Worm (Caenorhabditis elegans) whole organism, mixed stage, embryonic: Measurements from ENCODE around the gene F07G11.3.

Experiments
- blmp-1 ChIP-seq: fragments of 150-350 bp; optimal IDR thresholded peaks from 2 replicates; lab custom pipeline; 2014; ENCODE audit warnings: missing biosample characterization, missing genetic modification characterization
- ceh-83 ChIP-seq: fragments of 200-800 bp; sonication (Bioruptor generic); optimal IDR thresholded peaks from 2 replicates; lab custom pipeline; 2018; ENCODE audit warnings: mild to moderate bottlenecking, missing genetic modification characterization, missing compliant biosample characterization
- ces-1 ChIP-seq: fragments of 150-350 bp; optimal IDR thresholded peaks from 2 replicates; lab custom pipeline; 2014; ENCODE audit warnings: missing biosample characterization, missing genetic modification reagents, missing genetic modification characterization
- elt-3 ChIP-seq: fragments of 150-350 bp; optimal IDR thresholded peaks from 2 replicates; lab custom pipeline; 2014; ENCODE audit warnings: missing biosample characterization, missing genetic modification characterization
- lsy-2 ChIP-seq: fragments of 150-350 bp; optimal IDR thresholded peaks from 2 replicates; lab custom pipeline; 2014; ENCODE audit warnings: missing biosample characterization, missing genetic modification characterization
- mep-1 ChIP-seq: fragments of 150-350 bp; optimal IDR thresholded peaks from 2 replicates; lab custom pipeline; 2017; ENCODE audit warnings: missing biosample characterization, missing genetic modification reagents, missing genetic modification characterization, inconsistent platforms
- nhr-237 ChIP-seq: fragments of 150-350 bp; optimal IDR thresholded peaks from 2 replicates; lab custom pipeline; 2014; ENCODE audit warnings: missing biosample characterization, missing genetic modification characterization
- nhr-28 ChIP-seq: fragments of 150-350 bp; optimal IDR thresholded peaks from 2 replicates; lab custom pipeline; 2014; ENCODE audit warnings: missing biosample characterization, missing genetic modification characterization
- nhr-76 ChIP-seq: sonication (generic microtip); optimal IDR thresholded peaks from 2 replicates; lab custom pipeline; 2017; ENCODE audit warnings: missing biosample characterization, missing genetic modification characterization
- pha-4 ChIP-seq: fragments of 150-350 bp; optimal IDR thresholded peaks from 2 replicates; lab custom pipeline; 2018; ENCODE audit warnings: missing biosample characterization, missing genetic modification reagents, missing genetic modification characterization

- TF ChIP-seq elt-3 (tag; lab: Kevin White, UChicago) (no peak), ceh-83 (GFP tag; lab: Kevin White, UChicago) (no peak), mep-1 (tag; lab: Kevin White, UChicago) (no peak), nhr-28 (tag; lab: Kevin White, UChicago) (no peak), nhr-237 (tag; lab: Kevin White, UChicago) (no peak), lsy-2 (tag; lab: Kevin White, UChicago) (no peak), nhr-76 (no peak), blmp-1 (tag; lab: Kevin White, UChicago) (no peak), pha-4 (tag; lab: Kevin White, UChicago) (no peak), ces-1 (GFP tag; lab: Kevin White, UChicago) (no peak)
These were observed 43.5 kb upstream of the F07G11.3 start, which contains the start of gene C05C8.8 for ce11 chrV:7255095-7255494.
